ENCODE assay signal across 4 fruit fly cellular contexts in the genomic region with DNA sequence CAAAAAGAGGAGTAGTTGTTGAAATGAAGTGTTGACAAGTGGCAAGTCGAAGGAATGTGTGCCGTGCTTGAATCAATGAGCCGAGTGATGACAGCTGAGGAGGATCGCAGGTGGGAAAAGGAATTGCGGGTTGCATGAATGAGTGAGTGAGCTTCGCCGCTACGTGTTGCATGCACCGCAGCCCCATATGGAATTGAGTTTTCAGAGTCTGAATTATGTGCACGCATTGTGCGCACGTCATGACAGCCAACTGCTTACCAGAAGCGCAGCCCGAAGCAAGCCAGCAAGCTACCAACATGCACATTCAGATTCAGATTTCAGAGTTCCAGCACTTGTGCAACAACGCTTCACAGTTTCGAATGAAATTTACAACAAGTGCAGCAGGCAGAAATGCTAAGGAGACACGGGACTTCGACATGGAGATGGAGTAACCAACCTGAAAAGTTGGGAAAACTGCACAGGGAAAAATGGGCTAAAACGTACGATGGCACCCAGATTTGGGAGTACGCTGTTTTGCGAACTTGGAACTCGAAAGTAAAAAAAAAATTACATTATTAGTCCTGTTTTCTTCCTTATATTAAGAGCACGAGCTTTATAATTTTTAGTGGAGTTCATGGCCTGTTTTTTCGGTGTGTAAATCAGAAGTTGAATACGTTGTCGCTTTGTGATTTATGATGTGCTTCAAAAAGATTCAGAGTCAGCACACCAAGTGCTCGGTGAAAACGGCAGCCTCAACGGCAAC.
TF ChIP-seq lines count a peak whose summit lies in the region.

No protein-coding gene starts in this region.

- no peak for TF ChIP-seq CTCF in whole organism, embryonic (GFP tag; optimal IDR thresholded peaks at IDR 0.05; lab: Kevin White, UChicago)

TF ChIP-seq in whole organism, embryonic, 481 proteins besides CTCF, POLR2A, EP300 and RAD21:
- TF ChIP-seq D (optimal IDR thresholded peaks at IDR 0.05; lab: Kevin White, UChicago) (no peak), D (GFP tag; optimal IDR thresholded peaks at IDR 0.05; lab: Kevin White, UChicago) (no peak), CG6791 (GFP tag; IDR thresholded peaks at IDR 0.05; lab: Robert Waterston, UW; ENCODE audit: partially characterized antibody) (no peak), crp (GFP tag; optimal IDR thresholded peaks at IDR 0.05; lab: Kevin White, UChicago) (no peak), jigr1 (GFP tag; IDR thresholded peaks at IDR 0.05; lab: Robert Waterston, UW) (no peak), bigmax (GFP tag; optimal IDR thresholded peaks at IDR 0.05; lab: Kevin White, UChicago) (no peak), Mrtf (GFP tag; IDR thresholded peaks at IDR 0.05; lab: Robert Waterston, UW) (no peak), ssp (GFP tag; IDR thresholded peaks at IDR 0.05; lab: Robert Waterston, UW) (no peak), Drgx (GFP tag; IDR thresholded peaks at IDR 0.05; lab: Robert Waterston, UW) (0 out of 2 replicates have a peak, but pooled peaks have one; percentile 11), CG4360 (GFP tag; IDR thresholded peaks at IDR 0.05; lab: Robert Waterston, UW) (no peak)

TF ChIP-seq in whole organism, prepupa, 60 proteins besides CTCF, POLR2A, EP300 and RAD21 (continues in another document):
- TF ChIP-seq CG7368 (GFP tag; optimal IDR thresholded peaks at IDR 0.05; lab: Kevin White, UChicago) (no peak), CG11762 (GFP tag; optimal IDR thresholded peaks at IDR 0.05; lab: Kevin White, UChicago; ENCODE audit: insufficient read depth) (no peak), CG11294 (GFP tag; IDR thresholded peaks at IDR 0.05; lab: Robert Waterston, UW) (no peak), Eip93F (GFP tag; optimal IDR thresholded peaks at IDR 0.05; lab: Kevin White, UChicago) (no peak), CG10669 (GFP tag; optimal IDR thresholded peaks at IDR 0.05; lab: Kevin White, UChicago) (no peak), CG34406 (GFP tag; optimal IDR thresholded peaks at IDR 0.05; lab: Kevin White, UChicago) (no peak), Ets21C (GFP tag; optimal IDR thresholded peaks at IDR 0.05; lab: Kevin White, UChicago) (peak; percentile 38), CG3032 (tag; optimal IDR thresholded peaks at IDR 0.05; lab: Kevin White, UChicago) (no peak), esn (GFP tag; optimal IDR thresholded peaks at IDR 0.05; lab: Kevin White, UChicago) (peak; percentile 50), CG15336 (GFP tag; IDR thresholded peaks at IDR 0.05; lab: Robert Waterston, UW) (no peak), CG4318 (GFP tag; optimal IDR thresholded peaks at IDR 0.05; lab: Kevin White, UChicago) (no peak), CG1621 (tag; optimal IDR thresholded peaks at IDR 0.05; lab: Kevin White, UChicago) (no peak), CG3919 (GFP tag; optimal IDR thresholded peaks at IDR 0.05; lab: Kevin White, UChicago) (peak; percentile 17), eg (GFP tag; IDR thresholded peaks at IDR 0.05; lab: Robert Waterston, UW) (no peak), Sox15 (GFP tag; optimal IDR thresholded peaks at IDR 0.05; lab: Kevin White, UChicago) (peak; percentile 10), Sox102F (GFP tag; optimal IDR thresholded peaks at IDR 0.05; lab: Kevin White, UChicago) (peak; percentile 29), CG8319 (GFP tag; optimal IDR thresholded peaks at IDR 0.05; lab: Kevin White, UChicago) (no peak), Hr4 (GFP tag; optimal IDR thresholded peaks at IDR 0.05; lab: Kevin White, UChicago) (no peak), CG6808 (GFP tag; optimal IDR thresholded peaks at IDR 0.05; lab: Kevin White, UChicago) (no peak), OdsH (GFP tag; optimal IDR thresholded peaks at IDR 0.05; lab: Kevin White, UChicago) (peak; percentile 44), Gug (GFP tag; IDR thresholded peaks at IDR 0.05; lab: Robert Waterston, UW) (no peak), pdm3 (GFP tag; optimal IDR thresholded peaks at IDR 0.05; lab: Kevin White, UChicago) (peak; percentile 37), Met (GFP tag; optimal IDR thresholded peaks at IDR 0.05; lab: Kevin White, UChicago) (peak; percentile 43), CG6276 (GFP tag; optimal IDR thresholded peaks at IDR 0.05; lab: Kevin White, UChicago) (no peak), ss (GFP tag; optimal IDR thresholded peaks at IDR 0.05; lab: Kevin White, UChicago) (peak; percentile 21 to 97)

TF ChIP-seq in whole organism, pupa, 21 proteins besides CTCF, POLR2A, EP300 and RAD21:
- TF ChIP-seq CG32121 (GFP tag; IDR thresholded peaks at IDR 0.05; lab: Robert Waterston, UW) (no peak), Snoo (tag; optimal IDR thresholded peaks at IDR 0.05; lab: Kevin White, UChicago) (peak; percentile 8), CG15710 (tag; optimal IDR thresholded peaks at IDR 0.05; lab: Kevin White, UChicago) (peak; percentile 18), gl (tag; optimal IDR thresholded peaks at IDR 0.05; lab: Kevin White, UChicago) (no peak), CG17806 (tag; optimal IDR thresholded peaks at IDR 0.05; lab: Kevin White, UChicago) (peak; percentile 2), CG14655 (GFP tag; optimal IDR thresholded peaks at IDR 0.05; lab: Kevin White, UChicago) (peak; percentile 53), CG8159 (tag; optimal IDR thresholded peaks at IDR 0.05; lab: Kevin White, UChicago) (peak; percentile 7), CG8301 (tag; optimal IDR thresholded peaks at IDR 0.05; lab: Kevin White, UChicago) (peak; percentile 18)

TF ChIP-seq in whole organism, wandering third instar larva, 38 proteins besides CTCF, POLR2A, EP300 and RAD21:
- TF ChIP-seq OdsH (GFP tag; optimal IDR thresholded peaks at IDR 0.05; lab: Kevin White, UChicago) = no peak
- no peak for TF ChIP-seq dsf (GFP tag; optimal IDR thresholded peaks at IDR 0.05; lab: Kevin White, UChicago; ENCODE audit: borderline replicate concordance)
- no peak for TF ChIP-seq sv (GFP tag; optimal IDR thresholded peaks at IDR 0.05; lab: Kevin White, UChicago)
- peak in 1 of 2 experiments; percentile 22 for TF ChIP-seq foxo (GFP tag; optimal IDR thresholded peaks at IDR 0.05; lab: Kevin White, UChicago)
- no peak for TF ChIP-seq CrebA (GFP tag; optimal IDR thresholded peaks at IDR 0.05; lab: Kevin White, UChicago; ENCODE audit: borderline replicate concordance)
- TF ChIP-seq N (GFP tag; optimal IDR thresholded peaks at IDR 0.05; lab: Kevin White, UChicago) = no peak
- no peak for TF ChIP-seq usp (GFP tag; optimal IDR thresholded peaks at IDR 0.05; lab: Kevin White, UChicago)
- no peak for TF ChIP-seq Vsx2 (GFP tag; optimal IDR thresholded peaks at IDR 0.05; lab: Kevin White, UChicago; ENCODE audit: partially characterized antibody)
- no peak for TF ChIP-seq CG9705 (GFP tag; optimal IDR thresholded peaks at IDR 0.05; lab: Kevin White, UChicago)
- no peak for TF ChIP-seq pan (optimal IDR thresholded peaks at IDR 0.05; lab: Kevin White, UChicago)
- peak; percentile 1 for TF ChIP-seq fru (GFP tag; optimal IDR thresholded peaks at IDR 0.05; lab: Kevin White, UChicago)
- TF ChIP-seq h (GFP tag; optimal IDR thresholded peaks at IDR 0.05; lab: Kevin White, UChicago) = peak; percentile 13
- TF ChIP-seq HLH106 (tag; optimal IDR thresholded peaks at IDR 0.05; lab: Kevin White, UChicago) = no peak
- TF ChIP-seq Hr78 (GFP tag; optimal IDR thresholded peaks at IDR 0.05; lab: Kevin White, UChicago) = no peak
